Worm (Caenorhabditis elegans): ENCODE measurements around the gene luc-7L.

DNA sequence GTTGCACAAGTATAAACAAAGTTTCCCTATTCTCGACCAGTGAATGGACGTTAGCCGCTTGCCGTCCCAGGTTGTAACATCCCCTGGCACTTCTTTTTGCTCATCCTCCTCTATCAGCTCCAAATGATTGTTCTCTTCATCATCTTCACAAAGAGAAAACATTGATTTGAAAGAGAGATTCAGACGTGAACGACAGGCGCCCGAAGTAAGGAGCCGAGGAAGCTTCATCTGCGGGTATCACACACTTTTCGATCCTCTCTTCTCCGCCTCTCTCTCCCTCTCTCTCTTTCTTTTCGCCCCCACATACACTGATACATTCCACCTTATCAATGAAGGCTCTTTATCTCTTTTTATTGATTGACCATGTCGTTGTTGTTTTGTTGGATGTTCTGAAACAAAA is 15.5 kb upstream of the luc-7L start:
- TF ChIP-seq unc-62 (GFP tag; optimal IDR thresholded peaks at IDR 0.05) (no peak), aly-2 (tag; optimal IDR thresholded peaks at IDR 0.05) (no peak), nfya-1 (tag; optimal IDR thresholded peaks at IDR 0.05; ENCODE audit: insufficient read depth) (no peak), elt-1 (tag; optimal IDR thresholded peaks at IDR 0.05) (no peak), pha-4 (tag; optimal IDR thresholded peaks at IDR 0.05) (no peak), snpc-4 (tag; optimal IDR thresholded peaks at IDR 0.05) (no peak)

All from whole organism, L3 larva.